Fruit fly (Drosophila melanogaster) whole organism, pupa: Measurements from ENCODE around the gene CG4666.

Source experiments
- CG17806 ChIP-seq: fragments of 200-800 bp; sonication (Bioruptor generic); optimal IDR thresholded peaks from 2 replicates; lab custom pipeline; 2018; ENCODE audit warnings: missing biosample characterization, mild to moderate bottlenecking, missing genetic modification characterization, moderate library complexity
- CG4496 ChIP-seq: fragments of 200-800 bp; sonication (Bioruptor generic); IDR thresholded peaks from 3 replicates; pipeline ENCODE4 v1.3.6; 2022; ENCODE audit warnings: missing biosample characterization, missing genetic modification characterization
- CG8159 ChIP-seq: fragments of 200-800 bp; sonication (Bioruptor generic); optimal IDR thresholded peaks from 3 replicates; lab custom pipeline; 2018; ENCODE audit warnings: missing biosample characterization, mild to moderate bottlenecking, missing genetic modification characterization, moderate library complexity
- CG8301 ChIP-seq: fragments of 200-800 bp; sonication (Bioruptor generic); optimal IDR thresholded peaks from 2 replicates; lab custom pipeline; 2018; ENCODE audit warnings: missing biosample characterization, mild to moderate bottlenecking, missing genetic modification characterization
- Ets98B ChIP-seq: fragments of 200-800 bp; sonication (Bioruptor generic); IDR thresholded peaks from 2 replicates; pipeline ENCODE4 v1.3.6; 2022; ENCODE audit warnings: missing biosample characterization, missing genetic modification characterization
- Pif1A ChIP-seq: fragments of 200-800 bp; sonication (Bioruptor generic); optimal IDR thresholded peaks from 3 replicates; lab custom pipeline; 2016; ENCODE audit warnings: missing biosample characterization, missing genetic modification characterization
- Snoo ChIP-seq: fragments of 200-800 bp; sonication (Bioruptor generic); optimal IDR thresholded peaks from 3 replicates; lab custom pipeline; 2017; ENCODE audit warnings: missing biosample characterization, mild to moderate bottlenecking, missing genetic modification characterization, inconsistent platforms
- fd96Ca ChIP-seq: fragments of 200-800 bp; sonication (Bioruptor generic); IDR thresholded peaks from 3 replicates; pipeline ENCODE4 v1.3.6; 2022; ENCODE audit warnings: missing biosample characterization, missing genetic modification characterization
- rn ChIP-seq: fragments of 200-800 bp; sonication (Bioruptor generic); IDR thresholded peaks from 2 replicates; pipeline ENCODE4 v1.3.6; 2022; ENCODE audit warnings: missing biosample characterization, missing genetic modification characterization

DNA sequence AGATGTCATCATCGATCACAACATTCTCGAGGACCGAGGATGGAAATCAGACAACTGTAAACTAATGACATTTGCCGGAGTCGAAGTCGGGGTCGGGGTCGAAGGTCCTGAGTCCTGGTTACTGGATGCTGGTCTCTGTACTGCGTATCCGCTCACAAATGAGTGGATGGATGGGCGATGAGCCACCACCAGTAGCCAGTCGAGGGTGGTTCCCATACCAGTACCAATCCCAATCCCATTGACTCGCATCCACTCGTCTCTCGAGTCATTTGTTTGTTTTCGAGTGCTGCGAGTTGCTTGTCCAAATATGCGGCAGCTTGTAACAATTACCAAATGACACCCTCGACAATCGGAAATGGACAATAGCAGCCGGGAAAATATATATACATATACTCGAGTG is 44.8 kb downstream of the CG4666 start:
- TF ChIP-seq CG8301 (tag; lab: Kevin White, UChicago) (no peak), CG4496 (GFP tag; lab: Robert Waterston, UW) (no peak), rn (no peak), Pif1A (GFP tag; lab: Kevin White, UChicago) (no peak), CG8159 (tag; lab: Kevin White, UChicago) (no peak), Ets98B (GFP tag; lab: Robert Waterston, UW) (no peak), CG17806 (tag; lab: Kevin White, UChicago) (no peak), Snoo (no peak), fd96Ca (GFP tag; lab: Robert Waterston, UW) (no peak)
